Worm (Caenorhabditis elegans): Measurements from ENCODE around the gene M163.9.

- TF ChIP-seq lsy-2 (tag; optimal IDR thresholded peaks at IDR 0.05) (no peak), hlh-1 (tag; optimal IDR thresholded peaks at IDR 0.05) (no peak), blmp-1 (tag; optimal IDR thresholded peaks at IDR 0.05) (no peak), lin-13 (tag; optimal IDR thresholded peaks at IDR 0.05) (no peak)
Observed at ce11 chrX:14423105-14423504, 46.3 kb upstream of the M163.9 start, which contains the start of gene fipr-3.
